Worm (Caenorhabditis elegans) whole organism, L3 larva: ENCODE results near the gene F56D6.19.

ENCODE experiments used
- ama-1 ChIP-seq: fragments of 150-350 bp; optimal IDR thresholded peaks from 2 replicates; lab custom pipeline; 2018
- fkh-10 ChIP-seq: sonication (generic microtip); optimal IDR thresholded peaks from 2 replicates; lab custom pipeline; 2017; ENCODE audit warnings: missing biosample characterization, missing genetic modification reagents, missing genetic modification characterization
- nhr-237 ChIP-seq: fragments of 150-350 bp; optimal IDR thresholded peaks from 2 replicates; lab custom pipeline; 2014; ENCODE audit warnings: missing biosample characterization, missing genetic modification characterization
- sea-2 ChIP-seq: fragments of 150-350 bp; sonication (generic microtip); optimal IDR thresholded peaks from 4 replicates; lab custom pipeline; 2014; ENCODE audit warnings: missing biosample characterization, missing genetic modification reagents, missing genetic modification characterization

DNA sequence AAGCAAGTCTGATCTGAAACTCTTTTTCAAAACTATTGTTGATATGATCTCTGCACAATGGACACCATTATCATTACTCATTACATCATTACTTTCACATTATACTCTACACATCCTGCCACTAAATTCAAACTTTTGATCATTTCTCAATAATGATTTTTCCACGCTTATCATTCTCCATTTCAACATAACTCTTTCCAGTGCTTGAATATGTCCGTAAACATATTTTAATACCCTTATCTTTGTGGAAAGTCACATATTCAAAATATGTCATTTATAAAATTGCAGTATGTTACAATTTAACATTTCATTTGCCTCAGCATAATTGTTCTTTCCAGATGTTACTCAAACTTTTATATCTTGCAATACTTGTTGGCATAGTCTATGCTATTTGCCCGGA is 45.8 kb downstream of the F56D6.19 start, which contains the start of gene clec-75:
- TF ChIP-seq nhr-237 (tag; lab: Kevin White, UChicago) = no peak
- TF ChIP-seq fkh-10 (GFP tag; lab: Kevin White, UChicago) = no peak
- no peak for TF ChIP-seq sea-2 (GFP tag; lab: Kevin White, UChicago)
- no peak for TF ChIP-seq ama-1 (lab: Kevin White, UChicago)
